Worm (Caenorhabditis elegans) whole organism, L1 larva: ENCODE measurements around the gene frpr-16.

Experiments
- C16A3.4 ChIP-seq: fragments of 150-350 bp; optimal IDR thresholded peaks from 2 replicates; lab custom pipeline; 2014; ENCODE audit warnings: missing biosample characterization, missing genetic modification characterization
- C34B4.2 ChIP-seq: sonication (generic microtip); optimal IDR thresholded peaks from 2 replicates; lab custom pipeline; 2017; ENCODE audit warnings: mild to moderate bottlenecking, missing genetic modification characterization, missing compliant biosample characterization
- F16B12.6 ChIP-seq: fragments of 150-350 bp; optimal IDR thresholded peaks from 2 replicates; lab custom pipeline; 2014; ENCODE audit warnings: missing biosample characterization, missing genetic modification characterization
- blmp-1 ChIP-seq: fragments of 150-350 bp; optimal IDR thresholded peaks from 2 replicates; lab custom pipeline; 2014; ENCODE audit warnings: missing biosample characterization, missing genetic modification characterization
- ceh-8 ChIP-seq: fragments of 200-800 bp; sonication (Bioruptor generic); optimal IDR thresholded peaks from 2 replicates; lab custom pipeline; 2018; ENCODE audit warnings: mild to moderate bottlenecking, missing genetic modification characterization, moderate library complexity, missing compliant biosample characterization
- dpl-1 ChIP-seq, 3 experiments: fragments of 150-350 bp in 2 of 3; sonication (generic microtip) in 1 of 3; optimal IDR thresholded peaks; 2 replicates each; lab custom pipeline; 2014 to 2017; ENCODE audit warnings: missing biosample characterization in 3 of 3, missing genetic modification characterization in 3 of 3, missing genetic modification reagents in 3 of 3
- dsc-1 ChIP-seq: sonication (generic microtip); optimal IDR thresholded peaks from 2 replicates; lab custom pipeline; 2016; ENCODE audit warnings: mild to moderate bottlenecking, missing genetic modification characterization, missing compliant biosample characterization
- efl-1 ChIP-seq, 4 experiments: fragments of 150-350 bp; optimal IDR thresholded peaks in 3 of 4; peaks in 1 of 4; 1 replicate in 1 of 4; 2 replicates in 3 of 4; lab custom pipeline; 2014; ENCODE audit warnings: missing biosample characterization in 2 of 4, missing genetic modification characterization in 2 of 4, missing genetic modification reagents in 2 of 4
- egl-27 ChIP-seq, 2 experiments: fragments of 150-350 bp in 1 of 2; sonication (generic microtip); optimal IDR thresholded peaks; 3 replicates each; lab custom pipeline; 2017 to 2018; ENCODE audit warnings: missing biosample characterization in 2 of 2, missing genetic modification characterization in 2 of 2, missing genetic modification reagents in 2 of 2
- elt-3 ChIP-seq, 6 experiments: fragments of 150-350 bp in 1 of 6; sonication (generic microtip); optimal IDR thresholded peaks; 2 replicates each; lab custom pipeline; 2017 to 2018; ENCODE audit warnings: missing biosample characterization in 6 of 6, missing genetic modification characterization in 6 of 6, inconsistent platforms in 1 of 6
- ets-5 ChIP-seq: fragments of 200-800 bp; sonication (Bioruptor generic); IDR thresholded peaks from 2 replicates; pipeline ENCODE4 v1.3.6; 2022; ENCODE audit warnings: missing genetic modification characterization, missing compliant biosample characterization
- grh-1 ChIP-seq: fragments of 200-800 bp; sonication (Bioruptor generic); IDR thresholded peaks from 2 replicates; pipeline ENCODE4 v1.3.6; 2022; ENCODE audit warnings: missing genetic modification reagents, missing genetic modification characterization, missing compliant biosample characterization
- hlh-17 ChIP-seq: fragments of 200-800 bp; sonication (Bioruptor generic); optimal IDR thresholded peaks from 2 replicates; lab custom pipeline; 2018; ENCODE audit warnings: missing genetic modification characterization, mild to moderate bottlenecking, missing compliant biosample characterization, moderate library complexity, borderline replicate concordance
- hlh-4 ChIP-seq: sonication (generic microtip); optimal IDR thresholded peaks from 2 replicates; lab custom pipeline; 2016; ENCODE audit warnings: mild to moderate bottlenecking, missing genetic modification characterization, missing compliant biosample characterization
- isw-1 ChIP-seq: fragments of 200-800 bp; sonication (Bioruptor generic); IDR thresholded peaks from 2 replicates; pipeline ENCODE4 v1.3.6; 2022; ENCODE audit warnings: missing genetic modification characterization, missing compliant biosample characterization
- lin-14 ChIP-seq: fragments of 200-800 bp; sonication (Bioruptor generic); optimal IDR thresholded peaks from 2 replicates; lab custom pipeline; 2018; ENCODE audit warnings: mild to moderate bottlenecking, missing genetic modification characterization, moderate library complexity, missing compliant biosample characterization
- lin-35 ChIP-seq, 2 experiments: fragments of 150-350 bp; optimal IDR thresholded peaks; 2 replicates each; lab custom pipeline; 2014; ENCODE audit warnings: missing biosample characterization in 2 of 2, missing genetic modification characterization in 2 of 2, missing genetic modification reagents in 2 of 2
- lin-39 ChIP-seq: fragments of 150-350 bp; optimal IDR thresholded peaks from 2 replicates; lab custom pipeline; 2014; ENCODE audit warnings: missing biosample characterization, missing genetic modification reagents, missing genetic modification characterization
- lir-3 ChIP-seq: sonication (generic microtip); optimal IDR thresholded peaks from 2 replicates; lab custom pipeline; 2016; ENCODE audit warnings: mild to moderate bottlenecking, missing genetic modification characterization, moderate library complexity, missing compliant biosample characterization; ENCODE audit not compliant: poor library complexity
- lsy-2 ChIP-seq, 2 experiments: fragments of 150-350 bp; optimal IDR thresholded peaks; 2 replicates each; lab custom pipeline; 2014; ENCODE audit warnings: missing biosample characterization in 2 of 2, missing genetic modification characterization in 2 of 2
- mab-9 ChIP-seq: fragments of 200-800 bp; sonication (Bioruptor generic); IDR thresholded peaks from 2 replicates; pipeline ENCODE4 v1.3.6; 2022; ENCODE audit warnings: missing genetic modification reagents, missing genetic modification characterization, missing compliant biosample characterization
- mdl-1 ChIP-seq, 2 experiments: fragments of 150-350 bp; optimal IDR thresholded peaks; 2 replicates each; lab custom pipeline; 2014 to 2017; ENCODE audit warnings: missing biosample characterization in 2 of 2, missing genetic modification characterization in 2 of 2, inconsistent platforms in 1 of 2
- mef-2 ChIP-seq: fragments of 150-350 bp; optimal IDR thresholded peaks from 2 replicates; lab custom pipeline; 2014; ENCODE audit warnings: missing biosample characterization, missing genetic modification characterization
- mep-1 ChIP-seq: fragments of 150-350 bp; optimal IDR thresholded peaks from 2 replicates; lab custom pipeline; 2014; ENCODE audit warnings: missing biosample characterization, missing genetic modification characterization
- nhr-20 ChIP-seq: sonication (generic microtip); optimal IDR thresholded peaks from 2 replicates; lab custom pipeline; 2016; ENCODE audit warnings: mild to moderate bottlenecking, missing genetic modification characterization, missing compliant biosample characterization
- nhr-28 ChIP-seq: fragments of 150-350 bp; optimal IDR thresholded peaks from 2 replicates; lab custom pipeline; 2014; ENCODE audit warnings: missing biosample characterization, missing genetic modification characterization
- nhr-47 ChIP-seq: sonication (generic microtip); optimal IDR thresholded peaks from 2 replicates; lab custom pipeline; 2016; ENCODE audit warnings: mild to moderate bottlenecking, missing genetic modification characterization, moderate library complexity, missing compliant biosample characterization
- nhr-71 ChIP-seq: sonication (generic microtip); optimal IDR thresholded peaks from 2 replicates; lab custom pipeline; 2016; ENCODE audit warnings: mild to moderate bottlenecking, missing genetic modification characterization, moderate library complexity, missing compliant biosample characterization
- nhr-76 ChIP-seq: sonication (generic microtip); optimal IDR thresholded peaks from 2 replicates; lab custom pipeline; 2017; ENCODE audit warnings: missing biosample characterization, missing genetic modification characterization
- nhr-77 ChIP-seq: fragments of 150-350 bp; optimal IDR thresholded peaks from 2 replicates; lab custom pipeline; 2014; ENCODE audit warnings: missing biosample characterization, missing genetic modification characterization
- nhr-84 ChIP-seq: sonication (generic microtip); optimal IDR thresholded peaks from 2 replicates; lab custom pipeline; 2017; ENCODE audit warnings: missing biosample characterization, missing genetic modification characterization
- nhr-85 ChIP-seq: sonication (generic microtip); peaks from one replicate; lab custom pipeline; 2016; ENCODE audit warnings: missing genetic modification characterization, inconsistent platforms, missing compliant biosample characterization
- pag-3 ChIP-seq: sonication (generic microtip); optimal IDR thresholded peaks from 2 replicates; lab custom pipeline; 2017; ENCODE audit warnings: missing genetic modification characterization, mild to moderate bottlenecking, missing compliant biosample characterization, antibody characterized with exemption, borderline replicate concordance; ENCODE audit not compliant: insufficient read depth
- pax-3 ChIP-seq: fragments of 200-800 bp; sonication (Bioruptor generic); optimal IDR thresholded peaks from 2 replicates; lab custom pipeline; 2018; ENCODE audit warnings: mild to moderate bottlenecking, missing genetic modification characterization, moderate library complexity, missing compliant biosample characterization
- rnt-1 ChIP-seq: sonication (generic microtip); optimal IDR thresholded peaks from 2 replicates; lab custom pipeline; 2016; ENCODE audit warnings: mild to moderate bottlenecking, missing genetic modification characterization, moderate library complexity, missing compliant biosample characterization
- skn-1 ChIP-seq: fragments of 150-350 bp; optimal IDR thresholded peaks from 2 replicates; lab custom pipeline; 2014; ENCODE audit warnings: missing biosample characterization, missing genetic modification characterization
- snu-23 ChIP-seq: sonication (generic microtip); optimal IDR thresholded peaks from 2 replicates; lab custom pipeline; 2016; ENCODE audit warnings: missing genetic modification characterization, missing compliant biosample characterization
- sox-4 ChIP-seq: sonication (generic microtip); optimal IDR thresholded peaks from 2 replicates; lab custom pipeline; 2016; ENCODE audit warnings: missing genetic modification characterization, missing compliant biosample characterization
- sup-37 ChIP-seq: fragments of 200-800 bp; sonication (Bioruptor generic); optimal IDR thresholded peaks from 2 replicates; lab custom pipeline; 2018; ENCODE audit warnings: mild to moderate bottlenecking, missing genetic modification characterization, missing compliant biosample characterization
- swsn-7 ChIP-seq: sonication (generic microtip); optimal IDR thresholded peaks from 2 replicates; lab custom pipeline; 2016; ENCODE audit warnings: missing genetic modification characterization, missing compliant biosample characterization
- tbx-2 ChIP-seq: sonication (generic microtip); optimal IDR thresholded peaks from 2 replicates; lab custom pipeline; 2016; ENCODE audit warnings: missing genetic modification characterization, missing compliant biosample characterization
- unc-30 ChIP-seq: sonication (generic microtip); optimal IDR thresholded peaks from 2 replicates; lab custom pipeline; 2017; ENCODE audit warnings: missing biosample characterization, missing genetic modification characterization
- unc-98 ChIP-seq: fragments of 200-800 bp; sonication (Bioruptor generic); IDR thresholded peaks from 2 replicates; pipeline ENCODE4 v1.3.6; 2022; ENCODE audit warnings: missing genetic modification characterization, missing compliant biosample characterization
- vab-15 ChIP-seq: sonication (generic microtip); optimal IDR thresholded peaks from 2 replicates; lab custom pipeline; 2017; ENCODE audit warnings: missing genotype, mild to moderate bottlenecking, missing genetic modification characterization, missing compliant biosample characterization
- zag-1 ChIP-seq: fragments of 150-350 bp; optimal IDR thresholded peaks from 2 replicates; lab custom pipeline; 2014; ENCODE audit warnings: missing biosample characterization, missing genetic modification characterization
- zip-4 ChIP-seq: fragments of 200-800 bp; sonication (Bioruptor generic); optimal IDR thresholded peaks from 2 replicates; lab custom pipeline; 2018; ENCODE audit warnings: mild to moderate bottlenecking, missing genetic modification characterization, moderate library complexity, missing compliant biosample characterization

frpr-16 gene

DNA sequence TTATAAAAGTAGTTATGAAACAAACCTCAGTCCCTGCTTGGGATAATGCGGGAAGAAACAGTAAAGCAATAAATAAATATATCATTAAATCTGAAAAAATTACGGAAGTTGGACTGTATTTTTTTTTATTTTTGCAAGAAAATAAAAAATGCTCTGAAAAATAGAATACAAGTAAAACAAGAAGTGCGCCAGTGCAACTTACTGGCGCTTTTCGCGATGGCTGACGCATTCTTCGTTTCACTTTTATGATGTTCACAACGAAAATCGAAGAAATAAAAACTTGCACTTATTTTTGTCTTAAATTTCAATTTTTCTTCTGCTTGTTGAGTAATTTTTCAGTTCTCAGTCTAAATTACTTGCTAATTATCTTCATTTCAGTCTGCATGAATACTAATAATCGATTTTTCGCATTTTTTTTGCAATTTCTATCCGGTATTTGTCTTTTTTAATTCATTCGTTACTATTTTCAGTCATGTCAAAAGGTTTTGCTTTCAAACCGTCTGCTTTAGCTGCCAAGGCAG is 16.7 kb upstream of the frpr-16 start, which contains the start of the genes R12C12.6 and ran-5 (continued):
- TF ChIP-seq sox-4 (tag; lab: Kevin White, UChicago), result peak; percentile 70
- TF ChIP-seq nhr-47 (tag; lab: Kevin White, UChicago), result peak; percentile 90
- no peak for TF ChIP-seq unc-30 (tag; lab: Kevin White, UChicago)
- peak; percentile 75 for TF ChIP-seq isw-1 (GFP tag; lab: Robert Waterston, UW)
- TF ChIP-seq nhr-84 (tag; lab: Kevin White, UChicago), result no peak
- peak; percentile 91 for TF ChIP-seq swsn-7 (tag; lab: Kevin White, UChicago)
- TF ChIP-seq hlh-4 (tag; lab: Kevin White, UChicago), result no peak
- TF ChIP-seq lin-35 (GFP tag; optimal IDR thresholded peaks at IDR 0.05; lab: Kevin White, UChicago), result peak; percentile 83 to 86
- TF ChIP-seq egl-27 (tag; optimal IDR thresholded peaks at IDR 0.05; lab: Kevin White, UChicago), result no peak
- TF ChIP-seq nhr-28 (tag; lab: Kevin White, UChicago), result no peak
- TF ChIP-seq nhr-20 (tag; lab: Kevin White, UChicago), result peak; percentile 88
- TF ChIP-seq lir-3, result peak; percentile 72
- TF ChIP-seq dpl-1 (GFP tag; optimal IDR thresholded peaks at IDR 0.05; lab: Kevin White, UChicago), result peak; percentile 75 to 86 (median 84)
- peak; percentile 63 for TF ChIP-seq skn-1 (tag; lab: Kevin White, UChicago)
- TF ChIP-seq lin-39 (tag; lab: Kevin White, UChicago), result peak; percentile 76
- peak; percentile 69 for TF ChIP-seq sup-37 (GFP tag; lab: Kevin White, UChicago)
- TF ChIP-seq ets-5 (GFP tag; lab: Robert Waterston, UW), result no peak
- peak; percentile 86 for TF ChIP-seq grh-1 (GFP tag; lab: Robert Waterston, UW)
- TF ChIP-seq hlh-17 (GFP tag; lab: Kevin White, UChicago), result no peak
- TF ChIP-seq C34B4.2 (tag; lab: Kevin White, UChicago), result no peak
- peak in 2 of 6 experiments; percentile 33 to 78 for TF ChIP-seq elt-3 (tag; optimal IDR thresholded peaks at IDR 0.05; lab: Kevin White, UChicago)
- TF ChIP-seq pax-3, result no peak
- TF ChIP-seq tbx-2 (tag; lab: Kevin White, UChicago), result peak; percentile 85
- no peak for TF ChIP-seq nhr-76 (tag; lab: Kevin White, UChicago)
- TF ChIP-seq C16A3.4 (tag; lab: Kevin White, UChicago), result peak; percentile 85
- TF ChIP-seq nhr-77 (tag; lab: Kevin White, UChicago), result peak; percentile 66
- TF ChIP-seq unc-98 (GFP tag; lab: Robert Waterston, UW), result no peak
- peak; percentile 90 for TF ChIP-seq snu-23
- peak; percentile 69 for TF ChIP-seq ceh-8
- TF ChIP-seq zip-4 (GFP tag; lab: Kevin White, UChicago), result peak; percentile 67
- TF ChIP-seq efl-1 (optimal IDR thresholded peaks at IDR 0.05; lab: Kevin White, UChicago), result peak; percentile 85 to 88
- TF ChIP-seq efl-1 (GFP tag; optimal IDR thresholded peaks at IDR 0.05 in 1 of 2; lab: Kevin White, UChicago), result peak; percentile 80 to 98

DNA sequence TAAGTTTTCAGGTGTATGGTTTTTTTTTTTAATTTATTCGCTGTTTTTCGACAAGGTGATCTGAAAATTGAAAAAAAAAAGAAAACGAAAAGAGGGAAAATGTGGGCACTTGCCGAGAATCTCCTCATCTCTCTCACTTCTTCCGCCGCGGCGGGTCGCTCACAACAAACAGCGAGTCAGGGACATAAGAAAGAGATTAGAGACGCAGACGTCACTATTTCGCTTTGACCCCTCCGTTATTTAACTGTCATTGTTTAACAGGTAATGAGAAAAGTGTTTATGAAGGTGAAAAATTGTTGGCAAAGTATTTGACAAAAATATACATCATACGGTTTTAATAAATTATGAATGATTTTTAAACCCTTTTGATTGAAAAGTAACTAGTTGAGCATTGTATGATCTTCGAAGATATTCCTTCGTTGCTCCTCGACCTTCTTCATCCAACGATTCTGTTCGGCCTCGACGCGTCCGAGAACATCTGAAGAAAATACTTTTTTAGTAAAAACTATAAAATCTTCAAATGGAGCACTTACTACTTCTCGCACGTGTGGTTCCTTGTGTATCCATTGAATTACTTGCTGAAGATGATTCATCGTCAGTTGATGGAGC is 15.1 kb upstream of the frpr-16 start:
- TF ChIP-seq grh-1 (GFP tag; lab: Robert Waterston, UW) (no peak), lsy-2 (tag; optimal IDR thresholded peaks at IDR 0.05; lab: Kevin White, UChicago) (peak in 1 of 2 experiments; percentile 45), nhr-71 (tag; lab: Kevin White, UChicago) (peak; percentile 40), rnt-1 (tag; lab: Kevin White, UChicago) (peak; percentile 27), mef-2 (tag; lab: Kevin White, UChicago) (no peak), nhr-84 (tag; lab: Kevin White, UChicago) (no peak), lin-14 (peak; percentile 67), nhr-20 (tag; lab: Kevin White, UChicago) (peak; percentile 22), nhr-47 (tag; lab: Kevin White, UChicago) (peak; percentile 33), dpl-1 (GFP tag; optimal IDR thresholded peaks at IDR 0.05; lab: Kevin White, UChicago) (peak in 1 of 3 experiments; percentile 28), F16B12.6 (no peak), nhr-85 (tag; lab: Kevin White, UChicago) (peak; percentile 65), zip-4 (GFP tag; lab: Kevin White, UChicago) (no peak), pag-3 (tag; lab: Kevin White, UChicago) (no peak), ceh-8 (no peak), dsc-1 (no peak), mdl-1 (tag; optimal IDR thresholded peaks at IDR 0.05; lab: Kevin White, UChicago) (no peak), sox-4 (tag; lab: Kevin White, UChicago) (no peak), snu-23 (peak; percentile 43), C34B4.2 (tag; lab: Kevin White, UChicago) (no peak), mab-9 (GFP tag; lab: Robert Waterston, UW) (no peak), lin-39 (tag; lab: Kevin White, UChicago) (no peak), mep-1 (peak; percentile 52), zag-1 (tag; lab: Kevin White, UChicago) (no peak), vab-15 (no peak), blmp-1 (tag; lab: Kevin White, UChicago) (peak; percentile 93), nhr-77 (tag; lab: Kevin White, UChicago) (peak; percentile 13), nhr-28 (tag; lab: Kevin White, UChicago) (no peak)
